Fruit fly (Drosophila melanogaster) whole organism, embryonic: ENCODE data around the gene CG14085.

Experiments
- esg ChIP-seq: fragments of 200-800 bp; sonication (Bioruptor generic); conservative IDR thresholded peaks from 2 replicates; pipeline ENCODE4 v1.3.6; 2022; ENCODE audit warnings: missing biosample characterization, missing genetic modification characterization
- onecut ChIP-seq: fragments of 200-800 bp; sonication (Bioruptor generic); IDR thresholded peaks from 2 replicates; pipeline ENCODE4 v1.3.6; 2022; ENCODE audit warnings: missing biosample characterization, missing genetic modification characterization
- tin ChIP-seq: fragments of 200-800 bp; sonication (Bioruptor generic); optimal IDR thresholded peaks from 3 replicates; lab custom pipeline; 2016; ENCODE audit warnings: missing biosample characterization, missing genetic modification characterization

DNA sequence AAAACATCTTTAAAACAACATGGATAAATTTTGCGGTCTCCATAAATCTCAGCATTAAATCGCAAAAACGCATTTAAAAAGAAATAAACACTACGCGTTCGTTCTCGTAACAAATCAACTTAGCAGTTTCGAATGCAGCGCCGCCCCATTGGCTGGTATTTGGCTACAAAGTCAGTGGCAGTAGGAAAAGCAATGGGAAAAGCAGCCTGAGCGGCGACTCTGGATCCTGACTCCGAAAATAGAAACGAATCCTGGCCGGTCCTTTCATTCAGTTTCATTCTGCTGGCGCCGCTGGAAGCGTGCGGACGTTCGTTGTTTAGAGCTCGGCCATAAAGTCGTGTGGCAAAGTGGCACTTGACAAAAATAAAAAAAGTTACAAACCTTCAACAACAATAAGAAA lies 6.3 kb downstream of the CG14085 start, which contains the start of gene CG14086:
- TF ChIP-seq tin (GFP tag; lab: Kevin White, UChicago) = no peak
- TF ChIP-seq esg (GFP tag; lab: Robert Waterston, UW) = no peak
- no peak for TF ChIP-seq onecut
